Worm (Caenorhabditis elegans) whole organism, L2 larva: Measurements from ENCODE around the gene BE10.1.
A peak's percentile ranks its signal among the peaks of the same experiment; 100 is the strongest.

Experiments
- C34F6.9 ChIP-seq: fragments of 150-350 bp; optimal IDR thresholded peaks from 2 replicates; lab custom pipeline; 2014; ENCODE audit warnings: missing biosample characterization, missing genetic modification characterization
- R02D3.7 ChIP-seq: fragments of 150-350 bp; optimal IDR thresholded peaks from 2 replicates; lab custom pipeline; 2014; ENCODE audit warnings: missing biosample characterization, missing genetic modification characterization
- Y55F3AM.14 ChIP-seq: fragments of 200-800 bp; sonication (Bioruptor generic); optimal IDR thresholded peaks from 2 replicates; lab custom pipeline; 2018; ENCODE audit warnings: mild to moderate bottlenecking, missing genetic modification characterization, missing compliant biosample characterization
- ZK546.5 ChIP-seq: sonication (generic microtip); optimal IDR thresholded peaks from 2 replicates; lab custom pipeline; 2017; ENCODE audit warnings: missing biosample characterization, missing genetic modification characterization
- aly-2 ChIP-seq: fragments of 150-350 bp; optimal IDR thresholded peaks from 2 replicates; lab custom pipeline; 2014; ENCODE audit warnings: missing biosample characterization, missing genetic modification characterization
- ama-1 ChIP-seq: fragments of 150-350 bp; optimal IDR thresholded peaks from 2 replicates; lab custom pipeline; 2018; ENCODE audit warnings: inconsistent platforms
- blmp-1 ChIP-seq: sonication (generic microtip); optimal IDR thresholded peaks from 2 replicates; lab custom pipeline; 2017; ENCODE audit warnings: missing genetic modification characterization, mild to moderate bottlenecking, missing compliant biosample characterization, antibody characterized with exemption, moderate library complexity; ENCODE audit not compliant: insufficient read depth
- ceh-16 ChIP-seq: fragments of 150-350 bp; optimal IDR thresholded peaks from 2 replicates; lab custom pipeline; 2014; ENCODE audit warnings: missing biosample characterization, missing genetic modification characterization
- crh-2 ChIP-seq: sonication (generic microtip); optimal IDR thresholded peaks from 2 replicates; lab custom pipeline; 2017; ENCODE audit warnings: missing biosample characterization, missing genetic modification characterization
- dmd-4 ChIP-seq: sonication (generic microtip); optimal IDR thresholded peaks from 2 replicates; lab custom pipeline; 2017; ENCODE audit warnings: missing biosample characterization, missing genetic modification characterization
- egl-27 ChIP-seq: sonication (generic microtip); optimal IDR thresholded peaks from 3 replicates; lab custom pipeline; 2017; ENCODE audit warnings: missing biosample characterization, missing genetic modification reagents, missing genetic modification characterization
- elt-1 ChIP-seq: fragments of 150-350 bp; optimal IDR thresholded peaks from 2 replicates; lab custom pipeline; 2014; ENCODE audit warnings: missing biosample characterization, missing genetic modification characterization
- elt-3 ChIP-seq: sonication (generic microtip); optimal IDR thresholded peaks from 2 replicates; lab custom pipeline; 2017; ENCODE audit warnings: missing biosample characterization, missing genetic modification characterization
- gmeb-1 ChIP-seq: fragments of 150-350 bp; optimal IDR thresholded peaks from 2 replicates; lab custom pipeline; 2014; ENCODE audit warnings: missing biosample characterization, missing genetic modification characterization
- lin-11 ChIP-seq: fragments of 150-350 bp; sonication (generic microtip); optimal IDR thresholded peaks from 2 replicates; lab custom pipeline; 2014; ENCODE audit warnings: missing biosample characterization, missing genetic modification characterization, inconsistent platforms, mixed read lengths
- lin-39 ChIP-seq: fragments of 150-350 bp; optimal IDR thresholded peaks from 2 replicates; lab custom pipeline; 2014; ENCODE audit warnings: missing biosample characterization, missing genetic modification reagents, missing genetic modification characterization
- lsy-2 ChIP-seq, 2 experiments: fragments of 150-350 bp in 1 of 2; sonication (generic microtip) in 1 of 2; optimal IDR thresholded peaks; 2 replicates each; lab custom pipeline; 2014 to 2017; ENCODE audit warnings: missing biosample characterization in 2 of 2, missing genetic modification characterization in 2 of 2
- mab-5 ChIP-seq: fragments of 150-350 bp; optimal IDR thresholded peaks from 2 replicates; lab custom pipeline; 2014; ENCODE audit warnings: missing biosample characterization, missing genetic modification characterization
- mbf-1 ChIP-seq: sonication (generic microtip); optimal IDR thresholded peaks from 2 replicates; lab custom pipeline; 2017; ENCODE audit warnings: missing biosample characterization, missing genetic modification characterization
- nhr-10 ChIP-seq: sonication (generic microtip); optimal IDR thresholded peaks from 2 replicates; lab custom pipeline; 2017; ENCODE audit warnings: missing biosample characterization, missing genetic modification characterization
- nhr-11 ChIP-seq: fragments of 150-350 bp; optimal IDR thresholded peaks from 2 replicates; lab custom pipeline; 2014; ENCODE audit warnings: missing biosample characterization, missing genetic modification characterization
- nhr-12 ChIP-seq: fragments of 150-350 bp; optimal IDR thresholded peaks from 2 replicates; lab custom pipeline; 2014; ENCODE audit warnings: missing biosample characterization, missing genetic modification characterization
- nhr-129 ChIP-seq: fragments of 150-350 bp; optimal IDR thresholded peaks from 2 replicates; lab custom pipeline; 2014; ENCODE audit warnings: missing biosample characterization, missing genetic modification characterization
- nhr-23 ChIP-seq: fragments of 150-350 bp; optimal IDR thresholded peaks from 2 replicates; lab custom pipeline; 2014; ENCODE audit warnings: missing biosample characterization, missing genetic modification reagents, missing genetic modification characterization
- peb-1 ChIP-seq: fragments of 150-350 bp; optimal IDR thresholded peaks from 2 replicates; lab custom pipeline; 2014; ENCODE audit warnings: missing biosample characterization, missing genetic modification characterization
- sem-4 ChIP-seq: fragments of 150-350 bp; optimal IDR thresholded peaks from 2 replicates; lab custom pipeline; 2014; ENCODE audit warnings: missing biosample characterization, missing genetic modification reagents, missing genetic modification characterization
- skn-1 ChIP-seq: sonication (generic microtip); optimal IDR thresholded peaks from 2 replicates; lab custom pipeline; 2017; ENCODE audit warnings: missing biosample characterization, missing genetic modification characterization
- sma-3 ChIP-seq: sonication (generic microtip); optimal IDR thresholded peaks from 2 replicates; lab custom pipeline; 2016; ENCODE audit warnings: missing genetic modification reagents, missing genetic modification characterization, missing compliant biosample characterization
- snpc-4 ChIP-seq: fragments of 150-350 bp; optimal IDR thresholded peaks from 2 replicates; lab custom pipeline; 2014; ENCODE audit warnings: missing biosample characterization, missing genetic modification characterization
- unc-55 ChIP-seq: fragments of 150-350 bp; sonication (generic microtip); optimal IDR thresholded peaks from 3 replicates; lab custom pipeline; 2014; ENCODE audit warnings: missing biosample characterization, missing genetic modification reagents, missing genetic modification characterization
- unc-62 ChIP-seq: fragments of 150-350 bp; optimal IDR thresholded peaks from 2 replicates; lab custom pipeline; 2014; ENCODE audit warnings: missing biosample characterization, missing genetic modification reagents, missing genetic modification characterization
- ztf-1 ChIP-seq: fragments of 200-800 bp; sonication (Bioruptor generic); conservative IDR thresholded peaks from 2 replicates; pipeline ENCODE4 v1.3.6; 2022; ENCODE audit warnings: missing genetic modification characterization, missing compliant biosample characterization
- ztf-11 ChIP-seq: sonication (generic microtip); optimal IDR thresholded peaks from 2 replicates; lab custom pipeline; 2017; ENCODE audit warnings: missing biosample characterization, missing genetic modification characterization
- ztf-4 ChIP-seq: fragments of 150-350 bp; optimal IDR thresholded peaks from 2 replicates; lab custom pipeline; 2014; ENCODE audit warnings: missing biosample characterization, missing genetic modification characterization

Gene BE10.1

DNA sequence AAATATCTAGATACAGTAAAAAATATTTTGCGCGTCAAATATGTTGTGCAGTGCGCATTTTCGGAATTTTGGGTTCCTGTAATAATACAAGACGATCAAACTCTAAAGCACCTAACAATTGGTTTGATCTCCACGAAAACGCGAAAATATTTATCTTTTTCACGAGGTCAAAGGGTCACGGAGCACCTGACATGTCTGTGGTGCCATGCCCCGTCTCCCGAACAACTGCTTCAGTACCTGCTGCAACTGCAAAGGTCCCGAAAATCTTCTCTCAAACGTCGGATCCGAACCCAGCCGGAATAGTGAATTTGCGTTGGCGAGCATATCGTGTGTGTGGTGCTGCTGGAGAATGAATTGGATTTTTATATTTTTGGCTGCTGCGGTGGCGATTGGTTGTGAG, 30.6 kb upstream of the BE10.1 start, which contains the start of the genes Y37D8A.2 and Y37D8A.25:
Gene Y37D8A.2 (plus strand): TSS at position 285 of the 400 bp plus-strand sequence.
Gene Y37D8A.25 (minus strand): TSS at position 345 of the 400 bp plus-strand sequence.
- no peak for TF ChIP-seq unc-62 (GFP tag; lab: Kevin White, UChicago)
- peak; percentile 1 for TF ChIP-seq nhr-129
- TF ChIP-seq mab-5: no peak

DNA sequence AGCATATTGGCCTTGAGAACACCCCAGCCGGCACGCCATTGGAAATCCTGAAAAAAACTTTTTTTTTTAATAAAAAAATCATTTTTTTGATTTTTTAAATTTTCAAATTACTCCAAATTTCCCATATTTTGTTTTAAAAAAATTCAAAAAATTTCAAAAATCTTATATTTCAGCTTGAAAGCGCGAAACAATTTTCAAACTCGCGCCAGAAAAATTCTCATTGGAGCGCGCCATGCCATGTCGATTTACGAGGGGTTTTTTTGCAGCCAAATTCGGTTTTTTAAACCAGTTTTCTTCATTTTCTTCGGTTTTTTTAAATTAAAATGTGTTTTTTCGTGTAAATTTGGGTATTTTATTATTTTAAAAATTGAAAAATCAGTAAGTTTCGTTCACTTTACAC, 29.8 kb upstream of the BE10.1 start:
- no peak for TF ChIP-seq snpc-4 (tag; lab: Kevin White, UChicago)
- TF ChIP-seq dmd-4 (tag; lab: Kevin White, UChicago): no peak
- no peak for TF ChIP-seq nhr-23 (tag; lab: Kevin White, UChicago)
- TF ChIP-seq ceh-16: no peak
- no peak for TF ChIP-seq elt-1 (tag; lab: Kevin White, UChicago)
- TF ChIP-seq ztf-4 (tag; lab: Kevin White, UChicago): no peak
- no peak for TF ChIP-seq nhr-12 (tag; lab: Kevin White, UChicago)

DNA sequence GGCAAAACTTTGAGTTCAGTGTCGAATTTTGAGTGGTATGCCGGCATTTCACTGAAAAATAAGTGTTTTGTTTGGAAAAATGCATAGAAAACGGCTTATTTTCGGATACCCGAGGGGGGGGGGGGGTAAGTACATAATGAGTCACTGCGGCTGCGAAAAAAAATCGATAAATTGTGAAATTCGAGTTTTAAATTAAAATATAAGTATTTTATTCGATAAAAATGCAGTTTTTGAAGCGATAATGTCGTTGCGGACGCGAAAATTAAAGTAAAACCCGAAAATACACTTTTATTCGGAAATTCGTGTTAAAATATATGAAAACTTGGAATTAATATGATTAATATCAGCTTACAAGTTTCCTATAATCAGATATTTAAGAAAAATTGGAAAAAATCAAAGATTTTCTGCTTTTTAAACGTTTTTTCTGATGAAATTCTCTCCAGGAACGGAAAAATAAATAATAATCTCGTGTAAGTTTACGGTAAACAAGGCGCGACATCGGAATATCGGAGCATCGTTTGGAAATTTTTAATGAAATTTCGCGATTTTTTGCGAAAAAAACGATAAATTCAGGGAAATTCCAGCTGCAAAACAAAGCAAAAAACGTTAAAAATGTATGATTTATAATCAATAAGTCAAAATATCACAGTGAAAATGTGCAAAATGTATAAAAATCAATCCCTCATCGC, 28.9 kb upstream of the BE10.1 start, which contains the start of gene arx-5:
Gene arx-5 (minus strand): TSS at position 51 of the 689 bp plus-strand sequence.
- TF ChIP-seq mab-5: no peak
- TF ChIP-seq lin-39 (tag; lab: Kevin White, UChicago): no peak
- TF ChIP-seq ama-1 (lab: Kevin White, UChicago): peak; percentile 11
- TF ChIP-seq unc-55 (GFP tag; lab: Kevin White, UChicago): peak; percentile 32
- peak; percentile 19 to 44 for TF ChIP-seq lsy-2 (tag; optimal IDR thresholded peaks at IDR 0.05; lab: Kevin White, UChicago)
- peak; percentile 33 for TF ChIP-seq C34F6.9 (tag; lab: Kevin White, UChicago)
- no peak for TF ChIP-seq unc-62 (GFP tag; lab: Kevin White, UChicago)
- peak; percentile 86 for TF ChIP-seq R02D3.7 (tag; lab: Kevin White, UChicago)
- peak; percentile 4 for TF ChIP-seq sem-4
- peak; percentile 31 for TF ChIP-seq gmeb-1 (tag; lab: Kevin White, UChicago)
- TF ChIP-seq aly-2 (tag; lab: Kevin White, UChicago): no peak
- no peak for TF ChIP-seq skn-1

DNA sequence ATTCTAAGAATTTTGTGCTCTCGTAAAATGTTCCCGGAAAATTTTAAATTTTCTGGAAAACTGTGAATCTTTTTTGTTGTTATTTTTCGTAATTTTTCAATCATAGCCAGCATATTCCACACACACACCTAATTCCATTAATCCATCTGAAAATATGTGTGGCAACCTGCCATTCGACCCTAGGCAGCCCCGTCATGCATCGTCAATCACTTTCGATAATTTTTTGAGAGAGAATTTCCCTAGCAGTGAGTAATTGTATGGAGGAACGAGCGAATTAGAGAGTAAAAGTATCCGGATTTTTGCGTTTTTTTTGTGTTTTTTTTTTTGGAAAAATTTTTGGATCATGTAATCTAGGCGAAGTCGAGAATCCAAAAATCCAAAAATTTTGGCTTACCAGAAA, 23.9 kb upstream of the BE10.1 start, which contains the start of gene BE10.4:
Gene BE10.4 (plus strand): TSS at position 301 of the 400 bp plus-strand sequence.
- no peak for TF ChIP-seq nhr-12 (tag; lab: Kevin White, UChicago)
- TF ChIP-seq nhr-11 (tag; lab: Kevin White, UChicago): no peak
- no peak for TF ChIP-seq mab-5
- no peak for TF ChIP-seq ama-1 (lab: Kevin White, UChicago)
- TF ChIP-seq ztf-1 (GFP tag; lab: Robert Waterston, UW): no peak
- no peak for TF ChIP-seq sma-3 (GFP tag; lab: Kevin White, UChicago)
- no peak for TF ChIP-seq lin-11 (tag; lab: Kevin White, UChicago)
- no peak for TF ChIP-seq peb-1
- no peak for TF ChIP-seq ceh-16

DNA sequence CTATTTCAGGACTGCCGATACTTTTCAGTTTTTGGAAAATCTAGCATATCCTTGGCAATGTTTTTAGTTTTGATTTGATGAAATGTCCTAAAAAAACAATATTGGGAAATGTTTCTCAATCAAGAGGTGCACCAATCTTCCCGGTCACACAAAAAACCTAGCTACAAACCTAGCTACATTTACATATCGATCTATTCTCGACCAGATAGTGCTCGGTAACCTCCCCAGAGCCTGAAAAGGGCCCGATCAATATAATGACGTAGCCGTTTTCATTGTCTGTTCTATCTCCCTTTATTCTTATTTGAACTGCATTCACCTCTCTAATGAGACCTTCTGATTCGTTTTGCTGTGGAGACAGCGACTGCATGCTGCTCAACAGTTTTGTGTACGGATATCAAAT, 18.4 kb upstream of the BE10.1 start, which contains the start of gene BE10.3:
Gene BE10.3 (plus strand): TSS at position 301 of the 400 bp plus-strand sequence.
- no peak for TF ChIP-seq blmp-1 (tag; lab: Kevin White, UChicago)
- TF ChIP-seq mbf-1 (tag; lab: Kevin White, UChicago): no peak
- TF ChIP-seq nhr-11 (tag; lab: Kevin White, UChicago): no peak
- TF ChIP-seq ZK546.5 (tag; lab: Kevin White, UChicago): no peak
- no peak for TF ChIP-seq Y55F3AM.14 (GFP tag; lab: Kevin White, UChicago)
- TF ChIP-seq dmd-4 (tag; lab: Kevin White, UChicago): no peak
- TF ChIP-seq C34F6.9 (tag; lab: Kevin White, UChicago): no peak
- no peak for TF ChIP-seq crh-2 (tag; lab: Kevin White, UChicago)
- no peak for TF ChIP-seq ztf-11 (tag; lab: Kevin White, UChicago)
- no peak for TF ChIP-seq lin-11 (tag; lab: Kevin White, UChicago)
- no peak for TF ChIP-seq lin-39 (tag; lab: Kevin White, UChicago)
- no peak for TF ChIP-seq egl-27 (tag; lab: Kevin White, UChicago)
- TF ChIP-seq unc-62 (GFP tag; lab: Kevin White, UChicago): no peak
- no peak for TF ChIP-seq nhr-10 (tag; lab: Kevin White, UChicago)
- TF ChIP-seq nhr-23 (tag; lab: Kevin White, UChicago): no peak
- no peak for TF ChIP-seq elt-3 (tag; lab: Kevin White, UChicago)
